Fruit fly (Drosophila melanogaster): ENCODE results near the gene Ac13E.

Ac13E gene

DNA sequence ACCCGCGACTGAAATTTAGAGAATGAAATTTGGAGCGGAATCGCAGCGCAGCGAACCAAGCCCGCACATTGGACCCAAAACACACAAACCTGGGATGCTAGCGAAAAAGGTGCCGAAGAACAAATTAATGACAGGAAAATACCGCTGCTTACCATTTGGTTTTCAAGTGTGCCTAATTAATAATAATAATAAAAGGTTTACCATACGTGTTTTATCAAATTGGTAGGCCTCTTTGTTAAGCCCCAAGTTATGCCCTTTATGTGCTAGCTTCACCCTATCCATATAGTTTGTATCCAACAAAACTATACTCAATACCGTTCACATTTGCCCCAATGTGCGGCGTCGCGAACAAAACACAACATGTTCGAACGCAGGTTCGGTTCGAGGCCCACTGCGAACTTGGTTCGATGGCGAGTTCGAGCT is at the start of gene Ac13E:
Gene Ac13E, minus strand, starts transcription at position 23 of the 423 bp plus-strand sequence.
- peak; percentile 92 for TF ChIP-seq CG11617 (GFP tag; optimal IDR thresholded peaks at IDR 0.05)
- TF ChIP-seq Hr96 (GFP tag; optimal IDR thresholded peaks at IDR 0.05), result peak; percentile 86
- peak; percentile 84 for TF ChIP-seq CG1620 (GFP tag; optimal IDR thresholded peaks at IDR 0.05)
- peak; percentile 86 for TF ChIP-seq CG12768 (GFP tag; optimal IDR thresholded peaks at IDR 0.05)
- TF ChIP-seq CG5204 (GFP tag; optimal IDR thresholded peaks at IDR 0.05), result peak; percentile 82
- TF ChIP-seq CG7101 (tag; optimal IDR thresholded peaks at IDR 0.05), result peak; percentile 91
- peak; percentile 81 for TF ChIP-seq CG33017 (tag; optimal IDR thresholded peaks at IDR 0.05)
- TF ChIP-seq ovo (GFP tag; optimal IDR thresholded peaks at IDR 0.05), result peak; percentile 66
- peak; percentile 71 for TF ChIP-seq tj (GFP tag; optimal IDR thresholded peaks at IDR 0.05)
- TF ChIP-seq Clk (GFP tag; optimal IDR thresholded peaks at IDR 0.05), result peak; percentile 42
- TF ChIP-seq Mnt (GFP tag; optimal IDR thresholded peaks at IDR 0.05), result peak; percentile 83
- TF ChIP-seq CG7045 (GFP tag; optimal IDR thresholded peaks at IDR 0.05), result peak; percentile 80
- peak; percentile 49 for TF ChIP-seq cic (GFP tag; optimal IDR thresholded peaks at IDR 0.05)
- TF ChIP-seq pad (GFP tag; optimal IDR thresholded peaks at IDR 0.05), result peak; percentile 79
- peak; percentile 80 for TF ChIP-seq Crg-1 (GFP tag; optimal IDR thresholded peaks at IDR 0.05)
- TF ChIP-seq toe (GFP tag; optimal IDR thresholded peaks at IDR 0.05), result peak; percentile 84
- no peak for TF ChIP-seq cnc (optimal IDR thresholded peaks at IDR 0.05)
- peak; percentile 79 for TF ChIP-seq CG14711 (tag; optimal IDR thresholded peaks at IDR 0.05)
- peak; percentile 64 for TF ChIP-seq kay (GFP tag; ENCODE audit: borderline replicate concordance)
- peak; percentile 91 for TF ChIP-seq bab1 (GFP tag; optimal IDR thresholded peaks at IDR 0.05)

DNA sequence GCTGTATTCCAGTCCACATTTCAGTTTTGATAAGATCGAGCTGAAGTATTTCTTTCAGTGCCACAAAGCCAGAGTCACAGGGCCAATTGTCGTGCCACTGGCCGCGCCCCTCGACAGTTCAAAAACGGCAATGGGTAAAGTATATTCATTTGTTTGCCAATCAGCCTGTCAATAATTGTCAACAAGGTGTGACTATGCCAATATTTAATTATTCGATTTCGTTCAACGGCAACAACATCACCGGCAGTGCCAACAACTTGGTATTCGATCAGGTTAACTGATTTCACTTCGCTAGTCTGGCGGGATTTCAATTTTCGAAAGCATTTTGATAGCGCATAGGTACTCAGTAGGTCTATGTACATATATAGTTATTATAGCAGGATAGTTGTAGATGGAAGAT is 48.4 kb upstream of the Ac13E start:
- TF ChIP-seq ovo (GFP tag; optimal IDR thresholded peaks at IDR 0.05), result peak; percentile 23
- TF ChIP-seq CG7101 (tag; optimal IDR thresholded peaks at IDR 0.05), result peak; percentile 18
- no peak for TF ChIP-seq CG1620 (GFP tag; optimal IDR thresholded peaks at IDR 0.05)

DNA sequence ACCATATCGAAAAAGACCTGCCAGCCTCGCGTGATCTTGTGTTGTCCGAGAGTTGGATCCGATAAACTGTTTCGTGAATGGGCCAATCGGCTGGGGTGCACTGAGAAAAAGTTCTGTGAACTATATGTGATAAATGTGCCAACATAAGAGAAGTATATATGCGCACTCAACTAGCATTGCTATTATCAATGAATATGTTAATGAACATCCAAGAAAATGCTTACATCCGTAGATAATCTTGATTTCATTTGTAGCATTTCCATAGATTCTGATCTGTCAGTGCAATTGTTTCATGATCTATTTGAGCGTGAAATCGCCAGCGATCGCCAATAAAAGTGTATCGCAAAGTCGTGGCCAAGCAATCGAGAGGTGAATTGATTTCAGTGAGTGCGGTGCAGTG is 47.2 kb upstream of the Ac13E start:
- no peak for TF ChIP-seq Clk (GFP tag; optimal IDR thresholded peaks at IDR 0.05)
- TF ChIP-seq CG33017 (tag; optimal IDR thresholded peaks at IDR 0.05), result no peak
- no peak for TF ChIP-seq CG1620 (GFP tag; optimal IDR thresholded peaks at IDR 0.05)
- TF ChIP-seq CG12768 (GFP tag; optimal IDR thresholded peaks at IDR 0.05), result no peak
- TF ChIP-seq CG7045 (GFP tag; optimal IDR thresholded peaks at IDR 0.05), result no peak
- no peak for TF ChIP-seq CG7101 (tag; optimal IDR thresholded peaks at IDR 0.05)
- TF ChIP-seq toe (GFP tag; optimal IDR thresholded peaks at IDR 0.05), result no peak
- no peak for TF ChIP-seq pad (GFP tag; optimal IDR thresholded peaks at IDR 0.05)
- TF ChIP-seq ovo (GFP tag; optimal IDR thresholded peaks at IDR 0.05), result no peak
- no peak for TF ChIP-seq cic (GFP tag; optimal IDR thresholded peaks at IDR 0.05)
- TF ChIP-seq CG5204 (GFP tag; optimal IDR thresholded peaks at IDR 0.05), result no peak
- TF ChIP-seq tj (GFP tag; optimal IDR thresholded peaks at IDR 0.05), result no peak
- TF ChIP-seq Mnt (GFP tag; optimal IDR thresholded peaks at IDR 0.05), result no peak
- no peak for TF ChIP-seq bab1 (GFP tag; optimal IDR thresholded peaks at IDR 0.05)

DNA sequence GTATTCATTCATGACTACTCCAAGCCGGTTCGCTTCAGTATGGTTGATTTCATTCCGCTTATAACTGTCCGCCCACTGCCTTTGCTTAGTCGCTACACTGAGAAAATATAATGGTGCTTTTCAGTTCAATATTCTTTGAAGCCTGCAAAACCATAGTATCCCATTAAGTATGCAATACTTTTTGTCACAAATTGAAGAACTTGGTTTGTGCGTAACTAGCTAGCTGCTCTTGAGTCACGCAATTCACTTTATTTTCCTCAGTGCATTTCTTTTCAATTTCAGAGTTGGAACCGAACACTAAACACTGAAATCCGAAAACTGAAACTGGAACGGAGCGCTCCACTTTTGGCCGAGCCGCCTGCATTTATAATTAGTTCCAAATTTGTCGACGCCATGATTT is 45.6 kb upstream of the Ac13E start:
- no peak for TF ChIP-seq CG12768 (GFP tag; optimal IDR thresholded peaks at IDR 0.05)
- no peak for TF ChIP-seq CG14711 (tag; optimal IDR thresholded peaks at IDR 0.05)
- TF ChIP-seq ovo (GFP tag; optimal IDR thresholded peaks at IDR 0.05), result no peak
- TF ChIP-seq CG7045 (GFP tag; optimal IDR thresholded peaks at IDR 0.05), result no peak
- TF ChIP-seq Clk (GFP tag; optimal IDR thresholded peaks at IDR 0.05), result no peak
- TF ChIP-seq CG11617 (GFP tag; optimal IDR thresholded peaks at IDR 0.05), result no peak
- TF ChIP-seq kay (GFP tag; ENCODE audit: borderline replicate concordance), result no peak
- TF ChIP-seq Crg-1 (GFP tag; optimal IDR thresholded peaks at IDR 0.05), result no peak
- TF ChIP-seq cic (GFP tag; optimal IDR thresholded peaks at IDR 0.05), result no peak

- TF ChIP-seq tj (GFP tag; optimal IDR thresholded peaks at IDR 0.05) (no peak), Mnt (GFP tag; optimal IDR thresholded peaks at IDR 0.05) (peak; percentile 4), CG5204 (GFP tag; optimal IDR thresholded peaks at IDR 0.05) (no peak), Hr96 (GFP tag; optimal IDR thresholded peaks at IDR 0.05) (no peak), toe (GFP tag; optimal IDR thresholded peaks at IDR 0.05) (no peak), CG1620 (GFP tag; optimal IDR thresholded peaks at IDR 0.05) (peak; percentile 59), CG7101 (tag; optimal IDR thresholded peaks at IDR 0.05) (no peak), bab1 (GFP tag; optimal IDR thresholded peaks at IDR 0.05) (no peak), kay (GFP tag; ENCODE audit: borderline replicate concordance) (no peak)
These were observed 40.3 kb upstream of the Ac13E start for dm6 chrX:15594230-15594857.

DNA sequence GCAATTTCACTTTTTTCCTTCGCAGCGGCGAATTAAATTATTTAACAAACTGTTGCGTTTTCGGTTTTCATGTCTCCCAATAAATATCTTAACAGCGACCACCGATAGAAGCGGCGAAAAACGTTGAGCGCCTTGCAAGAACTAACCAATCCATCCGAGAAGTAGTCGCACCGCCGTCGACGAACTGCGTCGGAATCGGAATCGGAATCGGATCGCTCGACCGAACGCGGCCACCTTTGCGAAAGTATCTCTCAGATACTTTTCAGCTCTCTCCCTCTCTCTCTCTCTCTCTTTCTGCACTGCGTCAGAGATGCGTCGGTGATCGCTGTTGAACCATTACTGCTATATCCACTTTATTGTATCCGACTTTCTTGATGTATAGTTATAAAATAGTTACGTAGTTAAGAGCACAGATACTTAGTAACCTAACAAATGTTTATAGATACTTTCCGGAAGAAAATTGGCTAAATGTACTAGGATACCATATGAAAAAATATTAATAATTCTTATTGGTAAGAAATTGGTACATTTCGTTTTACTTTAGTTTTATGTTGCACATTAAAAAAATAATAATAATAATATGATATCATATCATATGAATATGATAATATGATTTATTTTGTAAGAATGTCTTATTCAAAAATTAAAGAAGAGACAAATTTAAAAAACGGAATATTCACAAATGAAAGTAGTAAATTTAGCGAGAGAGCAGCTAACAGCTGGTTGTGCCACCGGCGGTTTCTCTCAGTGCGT is 39.6 kb upstream of the Ac13E start, which contains the start of gene Chsy:
Gene Chsy, minus strand, starts transcription at position 58 of the 753 bp plus-strand sequence.
- no peak for TF ChIP-seq CG7045 (GFP tag; optimal IDR thresholded peaks at IDR 0.05)
- peak; percentile 42 for TF ChIP-seq Hr96 (GFP tag; optimal IDR thresholded peaks at IDR 0.05)
- peak; percentile 38 for TF ChIP-seq Mnt (GFP tag; optimal IDR thresholded peaks at IDR 0.05)
- TF ChIP-seq kay (GFP tag; ENCODE audit: borderline replicate concordance), result no peak
- TF ChIP-seq CG33017 (tag; optimal IDR thresholded peaks at IDR 0.05), result no peak
- TF ChIP-seq ovo (GFP tag; optimal IDR thresholded peaks at IDR 0.05), result no peak
